Worm (Caenorhabditis elegans) whole organism, L3 larva: ENCODE measurements around the gene F17A2.13.

Experiments
- R02D3.7 ChIP-seq: fragments of 150-350 bp; optimal IDR thresholded peaks from 2 replicates; lab custom pipeline; 2014; ENCODE audit warnings: missing biosample characterization, missing genetic modification characterization
- aly-2 ChIP-seq: fragments of 150-350 bp; optimal IDR thresholded peaks from 2 replicates; lab custom pipeline; 2014; ENCODE audit warnings: missing biosample characterization, missing genetic modification characterization
- ama-1 ChIP-seq: fragments of 150-350 bp; optimal IDR thresholded peaks from 2 replicates; lab custom pipeline; 2018
- ceh-16 ChIP-seq: sonication (generic microtip); optimal IDR thresholded peaks from 2 replicates; lab custom pipeline; 2017; ENCODE audit warnings: missing biosample characterization, missing genetic modification characterization
- ceh-28 ChIP-seq: fragments of 150-350 bp; optimal IDR thresholded peaks from 2 replicates; lab custom pipeline; 2014; ENCODE audit warnings: missing biosample characterization, missing genetic modification reagents, missing genetic modification characterization
- ceh-82 ChIP-seq: fragments of 150-350 bp; optimal IDR thresholded peaks from 2 replicates; lab custom pipeline; 2014; ENCODE audit warnings: missing biosample characterization, missing genetic modification characterization
- ceh-9 ChIP-seq: sonication (generic microtip); optimal IDR thresholded peaks from 2 replicates; lab custom pipeline; 2018; ENCODE audit warnings: missing biosample characterization, missing genetic modification characterization
- daf-12 ChIP-seq: fragments of 150-350 bp; optimal IDR thresholded peaks from 2 replicates; lab custom pipeline; 2014; ENCODE audit warnings: missing biosample characterization, missing genetic modification reagents, missing genetic modification characterization
- egl-5 ChIP-seq: fragments of 150-350 bp; optimal IDR thresholded peaks from 2 replicates; lab custom pipeline; 2017; ENCODE audit warnings: missing biosample characterization, missing genetic modification reagents, missing genetic modification characterization, inconsistent platforms
- elt-1 ChIP-seq: fragments of 150-350 bp; optimal IDR thresholded peaks from 2 replicates; lab custom pipeline; 2014; ENCODE audit warnings: missing biosample characterization, missing genetic modification characterization
- elt-2 ChIP-seq: sonication (generic microtip); optimal IDR thresholded peaks from 2 replicates; lab custom pipeline; 2016; ENCODE audit warnings: missing genetic modification reagents, mild to moderate bottlenecking, missing genetic modification characterization, missing compliant biosample characterization
- elt-3 ChIP-seq, 3 experiments: fragments of 150-350 bp in 1 of 3; sonication (generic microtip) in 2 of 3; optimal IDR thresholded peaks; 2 replicates in 2 of 3; 4 replicates in 1 of 3; lab custom pipeline; 2014 to 2017; ENCODE audit warnings: missing biosample characterization in 3 of 3, missing genetic modification characterization in 3 of 3
- fkh-10 ChIP-seq: sonication (generic microtip); optimal IDR thresholded peaks from 2 replicates; lab custom pipeline; 2017; ENCODE audit warnings: missing biosample characterization, missing genetic modification reagents, missing genetic modification characterization
- fkh-2 ChIP-seq: fragments of 150-350 bp; optimal IDR thresholded peaks from 2 replicates; lab custom pipeline; 2014; ENCODE audit warnings: missing biosample characterization, missing genetic modification reagents, missing genetic modification characterization
- fos-1 ChIP-seq: fragments of 150-350 bp; optimal IDR thresholded peaks from 2 replicates; lab custom pipeline; 2014; ENCODE audit warnings: missing biosample characterization, missing genetic modification characterization
- lin-15B ChIP-seq: fragments of 150-350 bp; optimal IDR thresholded peaks from 2 replicates; lab custom pipeline; 2014; ENCODE audit warnings: missing biosample characterization, missing genetic modification characterization
- lin-39 ChIP-seq: fragments of 150-350 bp; optimal IDR thresholded peaks from 2 replicates; lab custom pipeline; 2018; ENCODE audit warnings: missing biosample characterization, missing genetic modification reagents, missing genetic modification characterization
- lsy-12 ChIP-seq: sonication (generic microtip); optimal IDR thresholded peaks from 2 replicates; lab custom pipeline; 2016; ENCODE audit warnings: mild to moderate bottlenecking, missing genetic modification characterization, missing compliant biosample characterization
- mdl-1 ChIP-seq: fragments of 150-350 bp; optimal IDR thresholded peaks from 2 replicates; lab custom pipeline; 2014; ENCODE audit warnings: missing biosample characterization, missing genetic modification characterization
- mml-1 ChIP-seq: fragments of 150-350 bp; sonication (generic microtip); optimal IDR thresholded peaks from 3 replicates; lab custom pipeline; 2014; ENCODE audit warnings: missing biosample characterization, missing genetic modification characterization
- nfya-1 ChIP-seq: sonication (generic microtip); optimal IDR thresholded peaks from 2 replicates; lab custom pipeline; 2017; ENCODE audit warnings: missing genetic modification characterization, mild to moderate bottlenecking, missing compliant biosample characterization, antibody characterized with exemption, moderate library complexity; ENCODE audit not compliant: insufficient read depth
- nhr-12 ChIP-seq: fragments of 150-350 bp; optimal IDR thresholded peaks from 2 replicates; lab custom pipeline; 2014; ENCODE audit warnings: missing biosample characterization, missing genetic modification characterization
- nhr-237 ChIP-seq: fragments of 150-350 bp; optimal IDR thresholded peaks from 2 replicates; lab custom pipeline; 2014; ENCODE audit warnings: missing biosample characterization, missing genetic modification characterization
- nhr-25 ChIP-seq: sonication (generic microtip); optimal IDR thresholded peaks from 2 replicates; lab custom pipeline; 2017; ENCODE audit warnings: missing biosample characterization, missing genetic modification characterization
- nhr-28 ChIP-seq: fragments of 150-350 bp; optimal IDR thresholded peaks from 2 replicates; lab custom pipeline; 2014; ENCODE audit warnings: missing biosample characterization, missing genetic modification characterization
- nhr-43 ChIP-seq: sonication (generic microtip); optimal IDR thresholded peaks from 2 replicates; lab custom pipeline; 2016; ENCODE audit warnings: mild to moderate bottlenecking, missing genetic modification characterization, missing compliant biosample characterization; ENCODE audit not compliant: poor library complexity, severe bottlenecking
- nhr-67 ChIP-seq: fragments of 150-350 bp; optimal IDR thresholded peaks from 2 replicates; lab custom pipeline; 2014; ENCODE audit warnings: missing biosample characterization, missing genetic modification characterization
- nhr-76 ChIP-seq: fragments of 150-350 bp; sonication (generic microtip); optimal IDR thresholded peaks from 5 replicates; lab custom pipeline; 2014; ENCODE audit warnings: missing biosample characterization, missing genetic modification characterization
- nhr-77 ChIP-seq: fragments of 150-350 bp; optimal IDR thresholded peaks from 2 replicates; lab custom pipeline; 2014; ENCODE audit warnings: missing biosample characterization, missing genetic modification characterization
- pha-4 ChIP-seq: fragments of 150-350 bp; optimal IDR thresholded peaks from 2 replicates; lab custom pipeline; 2014; ENCODE audit warnings: missing biosample characterization, missing genetic modification reagents, missing genetic modification characterization
- pqm-1 ChIP-seq: fragments of 150-350 bp; optimal IDR thresholded peaks from 2 replicates; lab custom pipeline; 2017; ENCODE audit warnings: missing biosample characterization, missing genetic modification characterization, inconsistent platforms
- sea-2 ChIP-seq: fragments of 150-350 bp; sonication (generic microtip); optimal IDR thresholded peaks from 4 replicates; lab custom pipeline; 2014; ENCODE audit warnings: missing biosample characterization, missing genetic modification reagents, missing genetic modification characterization
- skn-1 ChIP-seq: fragments of 150-350 bp; optimal IDR thresholded peaks from 2 replicates; lab custom pipeline; 2014; ENCODE audit warnings: missing biosample characterization, missing genetic modification characterization
- snpc-4 ChIP-seq: fragments of 150-350 bp; optimal IDR thresholded peaks from 2 replicates; lab custom pipeline; 2014; ENCODE audit warnings: missing biosample characterization, missing genetic modification characterization
- zag-1 ChIP-seq: fragments of 150-350 bp; optimal IDR thresholded peaks from 2 replicates; lab custom pipeline; 2014; ENCODE audit warnings: missing biosample characterization, missing genetic modification characterization
- ztf-11 ChIP-seq: fragments of 150-350 bp; optimal IDR thresholded peaks from 2 replicates; lab custom pipeline; 2014; ENCODE audit warnings: missing biosample characterization, missing genetic modification characterization
- ztf-4 ChIP-seq: fragments of 150-350 bp; optimal IDR thresholded peaks from 2 replicates; lab custom pipeline; 2014; ENCODE audit warnings: missing biosample characterization, missing genetic modification characterization

Gene F17A2.13

DNA sequence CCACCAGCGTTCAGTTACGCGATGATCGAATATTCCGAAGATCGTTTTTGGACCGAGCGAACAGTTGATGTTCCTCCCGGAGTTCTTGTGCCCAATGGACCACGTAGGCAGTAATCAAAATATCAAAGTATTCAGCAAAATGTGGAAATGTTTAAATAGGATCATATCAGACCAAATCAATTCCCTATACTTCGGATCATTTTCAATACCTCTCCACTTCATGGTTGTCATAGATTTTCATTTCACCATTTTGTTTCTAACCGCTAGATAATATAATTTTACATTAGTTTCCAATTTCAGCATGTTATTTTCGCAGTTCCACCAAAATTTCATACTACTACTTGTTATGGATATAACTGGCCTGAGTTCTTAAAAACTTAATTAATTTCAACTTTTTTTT, 3.9 kb upstream of the F17A2.13 start:
- TF ChIP-seq ceh-82 (tag; lab: Kevin White, UChicago), result no peak
- TF ChIP-seq ceh-28 (tag; lab: Kevin White, UChicago), result no peak
- TF ChIP-seq nhr-76, result no peak
- TF ChIP-seq egl-5, result no peak
- no peak for TF ChIP-seq nhr-77
- no peak for TF ChIP-seq lin-39
- no peak for TF ChIP-seq mdl-1 (tag; lab: Kevin White, UChicago)
- TF ChIP-seq skn-1 (tag; lab: Kevin White, UChicago), result no peak
- no peak for TF ChIP-seq ceh-9 (tag; lab: Kevin White, UChicago)
- TF ChIP-seq mml-1, result no peak
- TF ChIP-seq nhr-67 (tag; lab: Kevin White, UChicago), result no peak
- no peak for TF ChIP-seq nfya-1 (tag; lab: Kevin White, UChicago)
- TF ChIP-seq ztf-4 (tag; lab: Kevin White, UChicago), result no peak

DNA sequence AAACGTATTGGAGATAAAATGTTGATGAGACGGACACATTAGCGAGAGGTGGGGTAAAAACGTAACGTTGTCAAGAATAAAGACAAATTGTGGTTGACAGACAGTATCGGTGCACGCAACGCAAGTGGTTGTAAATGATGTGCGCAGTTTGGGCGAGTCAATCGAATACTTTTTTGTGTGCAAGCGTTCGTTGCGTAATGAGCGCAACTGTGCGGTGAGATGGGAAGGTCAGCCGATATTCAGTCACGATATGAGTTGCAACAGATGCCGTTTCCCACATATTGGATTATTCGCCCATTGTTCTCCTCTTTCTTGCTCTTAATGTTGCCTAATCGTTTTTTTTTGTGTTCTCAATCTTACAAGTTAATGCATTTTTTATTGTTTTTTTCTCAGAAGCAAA, 720 bp upstream of the F17A2.13 start, which contains the start of gene ceh-40:
Gene ceh-40 (minus strand): TSS at position 41 of the 400 bp plus-strand sequence.
- TF ChIP-seq elt-2 (tag; lab: Kevin White, UChicago) (no peak), mml-1 (no peak), nhr-25 (tag; lab: Kevin White, UChicago) (no peak), ceh-16 (tag; lab: Kevin White, UChicago) (no peak), ztf-4 (tag; lab: Kevin White, UChicago) (no peak), aly-2 (tag; lab: Kevin White, UChicago) (no peak), ztf-11 (tag; lab: Kevin White, UChicago) (no peak), nhr-12 (tag; lab: Kevin White, UChicago) (no peak)

DNA sequence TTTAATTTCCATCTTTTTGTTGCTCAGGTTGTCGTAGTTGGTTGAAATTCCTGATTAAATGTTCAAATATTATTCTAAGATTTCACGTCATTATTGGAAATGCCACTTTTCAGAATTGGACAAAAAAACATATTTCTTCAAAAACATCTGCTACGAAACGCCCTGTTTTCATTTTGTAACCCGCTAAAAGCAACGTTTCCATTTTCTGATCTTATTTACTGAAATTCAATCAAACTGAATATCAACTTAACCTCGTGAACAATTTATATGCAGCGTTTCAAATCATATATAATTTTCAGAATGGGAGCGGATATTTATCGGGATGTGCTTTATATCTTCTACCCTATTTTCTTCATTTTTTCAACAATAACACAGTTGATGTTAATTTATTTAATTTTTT, 2.0 kb downstream of the F17A2.13 start, which contains the start of gene srd-40:
Gene srd-40 (plus strand): TSS at position 301 of the 400 bp plus-strand sequence.
- no peak for TF ChIP-seq zag-1
- no peak for TF ChIP-seq lin-15B (tag; lab: Kevin White, UChicago)
- no peak for TF ChIP-seq R02D3.7 (tag; lab: Kevin White, UChicago)
- TF ChIP-seq daf-12 (tag; lab: Kevin White, UChicago), result no peak
- no peak for TF ChIP-seq egl-5
- no peak for TF ChIP-seq elt-3 (tag; optimal IDR thresholded peaks at IDR 0.05; lab: Kevin White, UChicago)
- TF ChIP-seq ceh-16 (tag; lab: Kevin White, UChicago), result no peak
- TF ChIP-seq nhr-28 (tag; lab: Kevin White, UChicago), result no peak
- TF ChIP-seq pqm-1 (tag; lab: Kevin White, UChicago), result no peak
- TF ChIP-seq fos-1 (tag; lab: Kevin White, UChicago), result no peak
- no peak for TF ChIP-seq nhr-67 (tag; lab: Kevin White, UChicago)
- TF ChIP-seq sea-2 (GFP tag; lab: Kevin White, UChicago), result no peak
- TF ChIP-seq nhr-237 (tag; lab: Kevin White, UChicago), result no peak
- TF ChIP-seq fkh-10 (GFP tag; lab: Kevin White, UChicago), result no peak
- no peak for TF ChIP-seq lin-39
- no peak for TF ChIP-seq pha-4
- no peak for TF ChIP-seq ztf-4 (tag; lab: Kevin White, UChicago)
- no peak for TF ChIP-seq ztf-11 (tag; lab: Kevin White, UChicago)
- no peak for TF ChIP-seq ama-1 (lab: Kevin White, UChicago)

DNA sequence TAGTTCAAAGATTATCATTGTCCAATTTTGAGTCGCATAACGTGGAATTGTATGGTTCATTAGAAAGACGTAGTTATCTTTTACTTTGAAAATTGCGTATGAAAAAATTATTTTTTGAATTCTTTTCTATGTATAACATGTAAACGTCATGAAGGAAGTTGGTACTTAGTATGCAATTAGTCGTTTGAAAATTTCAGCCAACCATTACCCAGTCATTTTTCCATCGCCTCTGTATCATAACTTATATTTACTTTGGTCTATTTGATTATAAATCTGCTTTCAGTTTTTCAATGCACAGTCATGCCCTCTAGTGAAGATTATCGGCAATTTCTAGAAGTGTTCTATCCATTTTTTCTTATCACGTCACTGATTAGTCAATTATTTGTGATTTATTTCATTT, 5.0 kb downstream of the F17A2.13 start, which contains the start of gene srd-41:
Gene srd-41 (plus strand): TSS at position 301 of the 400 bp plus-strand sequence.
- TF ChIP-seq fkh-2 (tag; lab: Kevin White, UChicago) (no peak), snpc-4 (no peak), ceh-9 (tag; lab: Kevin White, UChicago) (no peak), nhr-237 (tag; lab: Kevin White, UChicago) (no peak), nhr-43 (tag; lab: Kevin White, UChicago) (no peak), nhr-25 (tag; lab: Kevin White, UChicago) (no peak), elt-1 (tag; lab: Kevin White, UChicago) (no peak), lsy-12 (no peak)
- TF ChIP-seq, all 47 proteins: peak for 0
